Fruit fly (Drosophila melanogaster) whole organism, pupa: ENCODE results near the gene Cap-D3.

ENCODE experiments used
- CG10348 ChIP-seq: fragments of 200-800 bp; sonication (Bioruptor generic); IDR thresholded peaks from 2 replicates; pipeline ENCODE4 v1.3.6; 2022; ENCODE audit warnings: missing biosample characterization, missing genetic modification characterization
- CG12605 ChIP-seq: fragments of 200-800 bp; sonication (Bioruptor generic); IDR thresholded peaks from 2 replicates; pipeline ENCODE4 v1.3.6; 2022; ENCODE audit warnings: missing biosample characterization, missing genetic modification characterization
- CG15710 ChIP-seq: fragments of 200-800 bp; sonication (Bioruptor generic); optimal IDR thresholded peaks from 2 replicates; lab custom pipeline; 2018; ENCODE audit warnings: missing biosample characterization, mild to moderate bottlenecking, missing genetic modification characterization, moderate library complexity
- CG32121 ChIP-seq: fragments of 200-800 bp; sonication (Bioruptor generic); IDR thresholded peaks from 2 replicates; pipeline ENCODE4 v1.3.6; 2022; ENCODE audit warnings: missing biosample characterization, missing genetic modification characterization
- CG4496 ChIP-seq: fragments of 200-800 bp; sonication (Bioruptor generic); IDR thresholded peaks from 3 replicates; pipeline ENCODE4 v1.3.6; 2022; ENCODE audit warnings: missing biosample characterization, missing genetic modification characterization
- CG8159 ChIP-seq: fragments of 200-800 bp; sonication (Bioruptor generic); optimal IDR thresholded peaks from 3 replicates; lab custom pipeline; 2018; ENCODE audit warnings: missing biosample characterization, mild to moderate bottlenecking, missing genetic modification characterization, moderate library complexity
- CG8301 ChIP-seq: fragments of 200-800 bp; sonication (Bioruptor generic); optimal IDR thresholded peaks from 2 replicates; lab custom pipeline; 2018; ENCODE audit warnings: missing biosample characterization, mild to moderate bottlenecking, missing genetic modification characterization
- EcR ChIP-seq: fragments of 200-800 bp; sonication (Bioruptor generic); optimal IDR thresholded peaks from 3 replicates; lab custom pipeline; 2019; ENCODE audit warnings: missing biosample characterization, missing genetic modification characterization, mild to moderate bottlenecking, moderate library complexity, missing genetic modification reagents
- Ets98B ChIP-seq: fragments of 200-800 bp; sonication (Bioruptor generic); IDR thresholded peaks from 2 replicates; pipeline ENCODE4 v1.3.6; 2022; ENCODE audit warnings: missing biosample characterization, missing genetic modification characterization
- Pif1B ChIP-seq: fragments of 200-800 bp; sonication (Bioruptor generic); optimal IDR thresholded peaks from 3 replicates; lab custom pipeline; 2016; ENCODE audit warnings: missing biosample characterization, missing genetic modification characterization
- Snoo ChIP-seq: fragments of 200-800 bp; sonication (Bioruptor generic); optimal IDR thresholded peaks from 3 replicates; lab custom pipeline; 2017; ENCODE audit warnings: missing biosample characterization, mild to moderate bottlenecking, missing genetic modification characterization, inconsistent platforms
- fd96Ca ChIP-seq: fragments of 200-800 bp; sonication (Bioruptor generic); IDR thresholded peaks from 3 replicates; pipeline ENCODE4 v1.3.6; 2022; ENCODE audit warnings: missing biosample characterization, missing genetic modification characterization
- gl ChIP-seq: fragments of 200-800 bp; sonication (Bioruptor generic); optimal IDR thresholded peaks from 2 replicates; lab custom pipeline; 2018; ENCODE audit warnings: missing biosample characterization, mild to moderate bottlenecking, missing genetic modification characterization
- rn ChIP-seq: fragments of 200-800 bp; sonication (Bioruptor generic); IDR thresholded peaks from 2 replicates; pipeline ENCODE4 v1.3.6; 2022; ENCODE audit warnings: missing biosample characterization, missing genetic modification characterization

DNA sequence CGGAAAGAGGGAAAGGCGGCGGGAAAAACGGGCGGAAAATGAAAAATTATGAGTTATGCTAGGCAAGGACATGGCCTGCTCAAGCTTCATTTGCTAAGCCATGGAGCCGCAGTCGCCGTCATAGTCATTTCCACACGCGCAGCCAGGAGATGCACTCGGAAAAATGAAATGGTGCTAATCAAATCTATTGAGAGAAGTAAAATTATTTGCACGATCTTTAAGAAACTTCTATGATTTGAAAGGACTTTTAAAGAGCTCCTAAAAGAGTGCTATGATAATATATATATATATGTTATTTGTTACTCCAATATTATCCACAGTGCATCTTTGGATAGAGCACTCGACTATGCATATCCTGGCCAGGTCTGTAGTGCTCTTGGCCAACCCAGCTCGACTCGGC is 46.6 kb upstream of the Cap-D3 start:
- peak; percentile 77 for TF ChIP-seq CG8159 (tag; lab: Kevin White, UChicago)
- TF ChIP-seq CG12605 (GFP tag; lab: Robert Waterston, UW), result no peak
- peak; percentile 34; the same call in 1 of the 2 replicates for TF ChIP-seq CG32121 (GFP tag; lab: Robert Waterston, UW)
- no peak for TF ChIP-seq Snoo
- 0 out of 2 replicates have a peak, but pooled peaks have one; percentile 24 for TF ChIP-seq Ets98B
- TF ChIP-seq CG15710 (tag; lab: Kevin White, UChicago), result peak; percentile 79
- TF ChIP-seq CG10348 (GFP tag; lab: Robert Waterston, UW), result no peak
- no peak for TF ChIP-seq fd96Ca
- peak; percentile 39 for TF ChIP-seq Pif1B (GFP tag; lab: Kevin White, UChicago)
- TF ChIP-seq CG4496 (GFP tag; lab: Robert Waterston, UW), result no peak; the same call in 2 of the 3 replicates
- TF ChIP-seq rn (GFP tag; lab: Robert Waterston, UW), result 0 out of 2 replicates have a peak, but pooled peaks have one; percentile 5
- no peak for TF ChIP-seq gl (tag; lab: Kevin White, UChicago)
- peak; percentile 38 for TF ChIP-seq CG8301 (tag; lab: Kevin White, UChicago)
- TF ChIP-seq EcR, result no peak
